Fruit fly (Drosophila melanogaster): ENCODE data around the gene Fcp3C.

The Fcp3C gene

DNA sequence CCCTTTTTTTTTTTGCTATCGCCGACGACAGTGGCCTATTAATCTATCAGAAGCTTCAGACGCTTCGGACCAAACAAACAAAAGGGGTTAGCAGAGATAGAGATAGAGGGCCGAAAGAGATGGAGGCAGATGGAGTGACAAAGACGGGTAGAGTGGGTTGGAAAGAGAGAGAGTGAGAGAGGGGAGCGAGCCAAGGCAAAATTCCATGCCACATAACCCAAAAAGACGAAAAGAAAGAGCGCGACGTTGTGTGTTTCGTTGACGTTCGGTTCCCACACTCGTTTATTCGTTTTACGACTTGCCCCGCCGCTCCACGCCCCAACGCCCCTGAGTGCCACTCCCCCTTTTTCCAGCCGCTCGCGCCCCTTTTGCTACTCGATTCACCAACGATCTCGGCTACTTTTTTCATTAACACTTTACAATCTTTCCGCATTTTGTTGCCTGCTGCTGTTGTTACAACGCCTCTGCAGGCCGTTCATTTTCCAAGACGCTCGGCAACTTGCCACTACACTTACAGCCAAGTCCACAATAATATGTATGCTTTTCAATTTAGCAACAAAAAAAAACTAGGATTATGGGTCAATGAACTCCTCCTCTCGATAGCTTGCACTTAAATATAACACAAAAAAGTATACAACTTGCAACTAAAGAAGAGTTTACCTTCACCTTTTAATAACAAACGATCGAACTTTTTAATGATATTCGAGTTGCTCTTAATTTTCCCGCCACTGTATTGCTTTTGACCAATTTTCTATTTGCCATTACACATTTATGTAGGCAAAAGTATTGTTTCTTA, 30.8 kb downstream of the Fcp3C start:
- TF ChIP-seq OdsH (GFP tag; optimal IDR thresholded peaks at IDR 0.05) (no peak), Dfd (GFP tag; optimal IDR thresholded peaks at IDR 0.05) (no peak)

DNA sequence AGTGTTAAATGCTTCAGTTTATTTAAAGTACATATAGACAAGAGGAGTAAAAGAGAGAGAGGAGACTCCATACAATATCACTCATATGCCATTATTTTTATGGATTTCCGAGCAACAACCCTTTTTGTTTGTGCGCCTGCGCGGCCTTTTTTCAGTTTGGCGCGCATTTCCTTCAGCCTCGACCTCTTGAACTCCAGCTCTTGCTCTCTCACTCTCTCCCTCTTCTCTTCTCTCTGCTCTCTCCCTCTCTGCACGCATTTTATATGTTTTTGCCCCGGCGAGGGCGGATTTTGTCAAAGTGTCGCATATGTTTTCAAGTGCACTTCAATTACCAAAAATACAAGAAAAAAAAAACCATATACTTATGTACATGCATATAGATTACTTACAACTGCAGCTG, 32.2 kb downstream of the Fcp3C start:
- no peak for TF ChIP-seq usp (GFP tag; optimal IDR thresholded peaks at IDR 0.05)
- no peak for TF ChIP-seq HLH106 (tag; optimal IDR thresholded peaks at IDR 0.05)
- no peak for TF ChIP-seq Hr83 (GFP tag; optimal IDR thresholded peaks at IDR 0.05; ENCODE audit: poor library complexity, severe bottlenecking)
- no peak for TF ChIP-seq dl (GFP tag; optimal IDR thresholded peaks at IDR 0.05; ENCODE audit: insufficient read depth in 1 of 2, partially characterized antibody in 2 of 2)

DNA sequence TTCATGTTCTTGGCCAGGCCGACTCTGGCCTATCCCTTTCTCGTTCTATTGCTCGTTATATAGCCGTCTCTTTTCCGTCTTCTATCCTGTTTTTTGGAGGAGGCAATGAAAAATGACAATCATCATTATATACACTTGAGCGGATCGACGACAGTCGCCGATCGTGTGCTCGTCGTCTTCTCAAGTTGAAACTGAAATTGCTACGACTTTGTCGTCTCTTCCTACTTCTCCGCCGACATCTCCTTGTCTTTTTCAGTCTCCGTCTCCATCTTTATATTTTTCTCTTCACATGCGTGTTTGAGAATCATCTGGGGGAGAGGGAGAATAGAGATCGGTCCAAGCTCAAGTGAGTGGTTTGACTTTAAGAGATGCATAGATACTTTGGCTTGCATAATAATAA, 33.5 kb downstream of the Fcp3C start:
- no peak for TF ChIP-seq br (GFP tag; optimal IDR thresholded peaks at IDR 0.05)
- TF ChIP-seq tai (GFP tag; optimal IDR thresholded peaks at IDR 0.05) = no peak
- TF ChIP-seq Hr78 (GFP tag; optimal IDR thresholded peaks at IDR 0.05) = no peak
- no peak for TF ChIP-seq OdsH (GFP tag; optimal IDR thresholded peaks at IDR 0.05)

DNA sequence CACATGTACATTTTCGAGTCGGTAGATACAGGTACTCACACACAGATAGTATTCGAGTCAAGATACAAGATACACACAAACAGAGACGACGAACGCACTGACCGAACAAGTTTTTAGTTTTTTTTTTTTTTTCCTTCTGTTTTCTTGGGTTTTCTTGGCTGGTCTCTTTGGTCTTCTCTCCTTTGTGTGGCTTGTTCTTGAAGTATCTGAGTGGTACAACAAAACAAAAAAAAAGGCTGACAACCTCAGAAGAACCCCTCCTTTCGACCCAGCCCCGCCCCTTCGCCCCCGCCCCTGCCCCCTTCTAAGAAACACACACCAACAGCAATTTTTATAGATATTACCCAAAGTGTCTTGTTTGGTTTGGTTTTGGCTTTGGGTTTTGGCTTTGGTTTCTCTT, 34.3 kb downstream of the Fcp3C start:
- TF ChIP-seq Dfd (GFP tag; optimal IDR thresholded peaks at IDR 0.05) (no peak), psq (GFP tag; optimal IDR thresholded peaks at IDR 0.05) (peak; percentile 94), CrebA (GFP tag; optimal IDR thresholded peaks at IDR 0.05; ENCODE audit: borderline replicate concordance) (peak; percentile 41), jim (GFP tag; optimal IDR thresholded peaks at IDR 0.05) (no peak)

DNA sequence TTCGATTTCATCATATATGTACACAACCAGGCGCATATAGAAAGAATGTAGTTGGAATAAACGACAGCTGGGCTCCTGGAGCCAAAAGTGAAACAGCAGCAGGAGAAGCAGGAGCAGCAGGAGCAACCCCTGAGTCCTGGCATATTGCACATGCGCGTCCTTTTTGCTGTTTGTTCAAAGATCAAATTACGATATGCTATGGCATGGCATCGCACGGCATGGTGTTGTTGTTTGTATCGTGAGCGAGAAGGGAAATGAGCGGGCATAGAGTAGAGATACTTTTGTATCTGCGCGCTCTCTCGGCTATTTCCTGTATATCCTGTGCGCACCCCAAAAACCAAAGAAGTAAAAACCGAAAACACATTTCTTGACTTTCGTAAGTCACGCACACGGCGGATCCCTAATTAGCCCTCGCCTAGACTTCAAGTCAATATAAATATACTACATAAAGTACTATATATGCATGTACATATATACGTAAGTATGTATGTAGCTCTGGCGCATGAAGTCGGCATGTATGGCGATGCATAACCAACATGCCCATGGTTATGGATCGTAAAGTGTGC, 36.3 kb downstream of the Fcp3C start:
- TF ChIP-seq ey (GFP tag; optimal IDR thresholded peaks at IDR 0.05) = no peak
- TF ChIP-seq Rel (GFP tag; optimal IDR thresholded peaks at IDR 0.05) = no peak
- no peak for TF ChIP-seq Rel (tag; optimal IDR thresholded peaks at IDR 0.05)

DNA sequence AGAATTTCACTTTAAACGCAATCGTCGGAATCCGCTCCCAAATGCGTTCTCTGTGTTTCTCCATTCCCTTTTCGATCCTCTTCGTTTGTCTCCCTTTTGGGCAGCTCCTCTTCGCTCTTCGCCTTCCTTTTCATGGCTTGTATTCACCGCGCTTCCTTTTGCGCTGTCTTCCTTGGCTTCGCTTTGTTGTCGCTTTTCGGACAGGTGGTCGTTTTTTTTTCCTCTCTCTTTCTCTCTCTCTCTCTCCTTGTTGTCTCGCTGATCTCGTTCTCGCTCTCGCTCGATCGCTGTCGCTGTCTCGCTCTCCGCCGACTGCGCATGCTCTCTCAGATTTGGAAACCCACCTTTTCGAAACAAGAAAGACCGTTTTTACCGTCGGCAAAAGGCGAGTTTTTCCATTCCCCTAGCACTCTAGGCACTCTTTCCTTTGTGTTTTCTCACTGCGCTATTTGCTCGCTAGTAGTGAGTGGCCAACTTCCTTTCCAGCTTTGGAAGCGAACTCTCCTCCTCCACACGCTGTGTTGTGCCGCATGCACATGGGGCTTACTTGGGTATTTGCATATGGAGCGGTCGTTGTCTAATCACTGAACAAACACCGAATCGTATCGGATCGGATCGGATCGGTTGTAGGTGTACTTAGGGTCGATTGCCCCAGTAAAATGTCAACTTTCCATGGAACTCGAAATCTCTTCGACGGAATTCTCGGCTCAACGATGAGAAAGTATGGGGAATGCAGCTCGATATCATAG, 37.8 kb downstream of the Fcp3C start:
- TF ChIP-seq Rel (GFP tag; optimal IDR thresholded peaks at IDR 0.05) (no peak), Rel (tag; optimal IDR thresholded peaks at IDR 0.05) (no peak), ey (GFP tag; optimal IDR thresholded peaks at IDR 0.05) (no peak), CG32264 (GFP tag; optimal IDR thresholded peaks at IDR 0.05) (no peak), Hr83 (GFP tag; optimal IDR thresholded peaks at IDR 0.05; ENCODE audit: poor library complexity, severe bottlenecking) (peak; percentile 81), foxo (GFP tag; optimal IDR thresholded peaks at IDR 0.05) (peak in 1 of 2 experiments; percentile 22), fru (GFP tag; optimal IDR thresholded peaks at IDR 0.05) (no peak), jim (GFP tag; optimal IDR thresholded peaks at IDR 0.05) (no peak), Sp1 (GFP tag; optimal IDR thresholded peaks at IDR 0.05) (no peak), dl (GFP tag; optimal IDR thresholded peaks at IDR 0.05; ENCODE audit: insufficient read depth in 1 of 2, partially characterized antibody in 2 of 2) (peak in 1 of 2 experiments; percentile 12), psq (GFP tag; optimal IDR thresholded peaks at IDR 0.05) (peak; percentile 99), sv (GFP tag; optimal IDR thresholded peaks at IDR 0.05) (no peak), Myc (optimal IDR thresholded peaks at IDR 0.05) (no peak), tai (GFP tag; optimal IDR thresholded peaks at IDR 0.05) (peak; percentile 54), Mio (GFP tag; optimal IDR thresholded peaks at IDR 0.05) (no peak), HLH106 (tag; optimal IDR thresholded peaks at IDR 0.05) (no peak), woc (GFP tag; optimal IDR thresholded peaks at IDR 0.05) (no peak), OdsH (GFP tag; optimal IDR thresholded peaks at IDR 0.05) (peak; percentile 42), Hnf4 (GFP tag; optimal IDR thresholded peaks at IDR 0.05) (peak; percentile 52), lola (GFP tag; optimal IDR thresholded peaks at IDR 0.05) (no peak), usp (GFP tag; optimal IDR thresholded peaks at IDR 0.05) (no peak), rgr (GFP tag; optimal IDR thresholded peaks at IDR 0.05) (peak; percentile 39), CrebA (GFP tag; optimal IDR thresholded peaks at IDR 0.05; ENCODE audit: borderline replicate concordance) (no peak), pan (optimal IDR thresholded peaks at IDR 0.05) (no peak), GATAd (GFP tag; optimal IDR thresholded peaks at IDR 0.05) (no peak), Jra (GFP tag; optimal IDR thresholded peaks at IDR 0.05) (peak; percentile 45), Dif (GFP tag; optimal IDR thresholded peaks at IDR 0.05; ENCODE audit: partially characterized antibody) (no peak), h (GFP tag; optimal IDR thresholded peaks at IDR 0.05) (peak; percentile 31), br (GFP tag; optimal IDR thresholded peaks at IDR 0.05) (peak; percentile 0), Hr78 (GFP tag; optimal IDR thresholded peaks at IDR 0.05) (no peak)
